Fruit fly (Drosophila melanogaster) whole organism, pupa: ENCODE measurements around the gene CG17139.
A peak's percentile ranks its signal among the peaks of the same experiment; 100 is the strongest.

Experiments used
- CG10348 ChIP-seq: fragments of 200-800 bp; sonication (Bioruptor generic); IDR thresholded peaks from 2 replicates; pipeline ENCODE4 v1.3.6; 2022; ENCODE audit warnings: missing biosample characterization, missing genetic modification characterization
- CG12605 ChIP-seq: fragments of 200-800 bp; sonication (Bioruptor generic); IDR thresholded peaks from 2 replicates; pipeline ENCODE4 v1.3.6; 2022; ENCODE audit warnings: missing biosample characterization, missing genetic modification characterization
- CG13204 ChIP-seq: fragments of 200-800 bp; sonication (Bioruptor generic); optimal IDR thresholded peaks from 2 replicates; lab custom pipeline; 2018; ENCODE audit warnings: missing biosample characterization, mild to moderate bottlenecking, missing genetic modification characterization, moderate library complexity
- CG14655 ChIP-seq: fragments of 200-800 bp; sonication (Bioruptor generic); optimal IDR thresholded peaks from 3 replicates; lab custom pipeline; 2017; ENCODE audit warnings: mild to moderate bottlenecking, missing biosample characterization, missing genetic modification reagents, missing genetic modification characterization
- CG15710 ChIP-seq: fragments of 200-800 bp; sonication (Bioruptor generic); optimal IDR thresholded peaks from 2 replicates; lab custom pipeline; 2018; ENCODE audit warnings: missing biosample characterization, mild to moderate bottlenecking, missing genetic modification characterization, moderate library complexity
- CG17806 ChIP-seq: fragments of 200-800 bp; sonication (Bioruptor generic); optimal IDR thresholded peaks from 2 replicates; lab custom pipeline; 2018; ENCODE audit warnings: missing biosample characterization, mild to moderate bottlenecking, missing genetic modification characterization, moderate library complexity
- CG32121 ChIP-seq: fragments of 200-800 bp; sonication (Bioruptor generic); IDR thresholded peaks from 2 replicates; pipeline ENCODE4 v1.3.6; 2022; ENCODE audit warnings: missing biosample characterization, missing genetic modification characterization
- CG34367 ChIP-seq: fragments of 200-800 bp; sonication (Bioruptor generic); optimal IDR thresholded peaks from 2 replicates; lab custom pipeline; 2018; ENCODE audit warnings: missing biosample characterization, mild to moderate bottlenecking, missing genetic modification characterization
- CG4496 ChIP-seq: fragments of 200-800 bp; sonication (Bioruptor generic); IDR thresholded peaks from 3 replicates; pipeline ENCODE4 v1.3.6; 2022; ENCODE audit warnings: missing biosample characterization, missing genetic modification characterization
- CG8159 ChIP-seq: fragments of 200-800 bp; sonication (Bioruptor generic); optimal IDR thresholded peaks from 3 replicates; lab custom pipeline; 2018; ENCODE audit warnings: missing biosample characterization, mild to moderate bottlenecking, missing genetic modification characterization, moderate library complexity
- CG8301 ChIP-seq: fragments of 200-800 bp; sonication (Bioruptor generic); optimal IDR thresholded peaks from 2 replicates; lab custom pipeline; 2018; ENCODE audit warnings: missing biosample characterization, mild to moderate bottlenecking, missing genetic modification characterization
- CG9948 ChIP-seq: fragments of 200-800 bp; sonication (Bioruptor generic); optimal IDR thresholded peaks from 2 replicates; lab custom pipeline; 2018; ENCODE audit warnings: missing biosample characterization, mild to moderate bottlenecking, missing genetic modification characterization, moderate library complexity
- D1 ChIP-seq: fragments of 200-800 bp; sonication (Bioruptor generic); optimal IDR thresholded peaks from 2 replicates; lab custom pipeline; 2018; ENCODE audit warnings: missing biosample characterization, mild to moderate bottlenecking, missing genetic modification characterization, moderate library complexity
- EcR ChIP-seq: fragments of 200-800 bp; sonication (Bioruptor generic); optimal IDR thresholded peaks from 3 replicates; lab custom pipeline; 2019; ENCODE audit warnings: missing biosample characterization, missing genetic modification characterization, mild to moderate bottlenecking, moderate library complexity, missing genetic modification reagents
- Ets98B ChIP-seq: fragments of 200-800 bp; sonication (Bioruptor generic); IDR thresholded peaks from 2 replicates; pipeline ENCODE4 v1.3.6; 2022; ENCODE audit warnings: missing biosample characterization, missing genetic modification characterization
- Pif1A ChIP-seq: fragments of 200-800 bp; sonication (Bioruptor generic); optimal IDR thresholded peaks from 3 replicates; lab custom pipeline; 2016; ENCODE audit warnings: missing biosample characterization, missing genetic modification characterization
- Pif1B ChIP-seq: fragments of 200-800 bp; sonication (Bioruptor generic); optimal IDR thresholded peaks from 3 replicates; lab custom pipeline; 2016; ENCODE audit warnings: missing biosample characterization, missing genetic modification characterization
- Snoo ChIP-seq: fragments of 200-800 bp; sonication (Bioruptor generic); optimal IDR thresholded peaks from 3 replicates; lab custom pipeline; 2017; ENCODE audit warnings: missing biosample characterization, mild to moderate bottlenecking, missing genetic modification characterization, inconsistent platforms
- fd96Ca ChIP-seq: fragments of 200-800 bp; sonication (Bioruptor generic); IDR thresholded peaks from 3 replicates; pipeline ENCODE4 v1.3.6; 2022; ENCODE audit warnings: missing biosample characterization, missing genetic modification characterization
- gl ChIP-seq: fragments of 200-800 bp; sonication (Bioruptor generic); optimal IDR thresholded peaks from 2 replicates; lab custom pipeline; 2018; ENCODE audit warnings: missing biosample characterization, mild to moderate bottlenecking, missing genetic modification characterization
- rn ChIP-seq: fragments of 200-800 bp; sonication (Bioruptor generic); IDR thresholded peaks from 2 replicates; pipeline ENCODE4 v1.3.6; 2022; ENCODE audit warnings: missing biosample characterization, missing genetic modification characterization

Gene CG17139

DNA sequence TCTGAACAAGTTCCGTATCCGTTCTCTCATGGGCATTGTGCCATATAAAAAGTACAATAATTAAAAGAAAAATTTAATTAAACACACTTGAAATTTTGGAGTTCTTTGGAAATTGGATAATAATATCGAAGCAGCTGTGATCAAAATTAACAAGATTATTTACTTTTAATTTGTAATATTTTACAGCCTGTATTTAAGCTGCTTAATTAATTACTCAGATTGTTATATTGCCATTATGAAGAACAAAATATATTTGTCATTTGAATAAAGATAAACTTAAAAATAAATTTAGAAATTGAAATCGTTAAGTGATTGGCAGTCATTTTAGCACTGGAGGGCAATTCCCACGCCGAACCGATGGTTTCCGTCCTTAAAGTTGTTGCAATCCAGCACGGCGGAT lies at the start of gene CG17139, which contains the start of gene CG17140:
Gene CG17139 (minus strand): TSS at position 101 of the 400 bp plus-strand sequence.
Gene CG17140 (minus strand): TSS at position 101 of the 400 bp plus-strand sequence.
- TF ChIP-seq gl (tag; lab: Kevin White, UChicago): no peak
- no peak for TF ChIP-seq CG13204 (GFP tag; lab: Kevin White, UChicago)
- TF ChIP-seq CG17806 (tag; lab: Kevin White, UChicago): no peak
- TF ChIP-seq rn (GFP tag; lab: Robert Waterston, UW): no peak
- no peak for TF ChIP-seq CG10348 (GFP tag; lab: Robert Waterston, UW)
- TF ChIP-seq Ets98B (GFP tag; lab: Robert Waterston, UW): no peak
- TF ChIP-seq Pif1B (GFP tag; lab: Kevin White, UChicago): no peak

DNA sequence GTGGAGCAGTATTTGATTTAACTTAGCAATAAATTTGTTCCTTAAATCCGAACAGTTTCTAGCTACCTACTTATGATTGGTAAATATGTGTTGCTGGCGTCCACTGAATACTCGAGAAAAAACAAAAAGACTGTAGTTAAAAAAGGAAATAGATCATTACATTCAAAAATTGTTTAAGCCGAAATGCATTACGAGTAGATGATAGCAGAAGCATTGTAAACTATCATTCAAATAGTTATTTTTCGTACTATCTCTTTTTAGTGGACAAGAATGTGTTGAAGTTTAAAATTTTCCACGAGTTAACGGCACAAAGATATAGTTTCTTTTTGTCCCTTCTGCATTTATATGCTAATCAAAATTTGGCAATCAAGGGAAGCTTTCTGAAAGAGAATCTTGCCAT lies 43.4 kb upstream of the CG17139 start, which contains the start of gene CG14071:
Gene CG14071 (minus strand): TSS at position 101 of the 400 bp plus-strand sequence.
- TF ChIP-seq CG4496: no peak
- no peak for TF ChIP-seq Pif1A (GFP tag; lab: Kevin White, UChicago)
- TF ChIP-seq CG10348 (GFP tag; lab: Robert Waterston, UW): no peak
- no peak for TF ChIP-seq Snoo (tag; lab: Kevin White, UChicago)
- TF ChIP-seq CG32121: no peak
- TF ChIP-seq CG9948 (tag; lab: Kevin White, UChicago): no peak
- TF ChIP-seq gl (tag; lab: Kevin White, UChicago): no peak
- TF ChIP-seq CG17806 (tag; lab: Kevin White, UChicago): no peak
- no peak for TF ChIP-seq Pif1B (GFP tag; lab: Kevin White, UChicago)
- TF ChIP-seq D1 (tag; lab: Kevin White, UChicago): no peak
- TF ChIP-seq EcR (GFP tag; lab: Kevin White, UChicago): no peak
- no peak for TF ChIP-seq CG8301 (tag; lab: Kevin White, UChicago)
- TF ChIP-seq CG8159: no peak

DNA sequence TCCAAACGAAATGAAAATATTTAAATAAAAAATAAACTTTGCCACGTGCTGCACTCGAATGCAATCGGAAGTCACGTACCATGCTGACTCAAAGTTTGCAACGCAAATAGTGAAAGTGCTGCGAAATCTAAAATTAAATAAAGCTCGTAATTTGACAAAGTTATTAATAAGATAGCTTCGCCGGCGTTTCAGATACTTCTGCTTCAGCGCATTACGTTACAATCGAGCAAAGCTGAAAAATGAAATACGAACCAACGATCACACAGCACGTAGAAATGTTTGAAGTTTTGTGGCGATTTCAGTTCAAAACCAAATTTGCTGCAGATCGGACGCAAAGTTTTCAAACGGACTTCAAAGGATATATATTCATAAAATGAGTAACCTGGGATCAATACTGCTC lies 24.4 kb upstream of the CG17139 start, which contains the start of gene CG12517:
Gene CG12517 (plus strand): TSS at position 301 of the 400 bp plus-strand sequence.
- no peak for TF ChIP-seq gl (tag; lab: Kevin White, UChicago)
- no peak for TF ChIP-seq Ets98B (GFP tag; lab: Robert Waterston, UW)

DNA sequence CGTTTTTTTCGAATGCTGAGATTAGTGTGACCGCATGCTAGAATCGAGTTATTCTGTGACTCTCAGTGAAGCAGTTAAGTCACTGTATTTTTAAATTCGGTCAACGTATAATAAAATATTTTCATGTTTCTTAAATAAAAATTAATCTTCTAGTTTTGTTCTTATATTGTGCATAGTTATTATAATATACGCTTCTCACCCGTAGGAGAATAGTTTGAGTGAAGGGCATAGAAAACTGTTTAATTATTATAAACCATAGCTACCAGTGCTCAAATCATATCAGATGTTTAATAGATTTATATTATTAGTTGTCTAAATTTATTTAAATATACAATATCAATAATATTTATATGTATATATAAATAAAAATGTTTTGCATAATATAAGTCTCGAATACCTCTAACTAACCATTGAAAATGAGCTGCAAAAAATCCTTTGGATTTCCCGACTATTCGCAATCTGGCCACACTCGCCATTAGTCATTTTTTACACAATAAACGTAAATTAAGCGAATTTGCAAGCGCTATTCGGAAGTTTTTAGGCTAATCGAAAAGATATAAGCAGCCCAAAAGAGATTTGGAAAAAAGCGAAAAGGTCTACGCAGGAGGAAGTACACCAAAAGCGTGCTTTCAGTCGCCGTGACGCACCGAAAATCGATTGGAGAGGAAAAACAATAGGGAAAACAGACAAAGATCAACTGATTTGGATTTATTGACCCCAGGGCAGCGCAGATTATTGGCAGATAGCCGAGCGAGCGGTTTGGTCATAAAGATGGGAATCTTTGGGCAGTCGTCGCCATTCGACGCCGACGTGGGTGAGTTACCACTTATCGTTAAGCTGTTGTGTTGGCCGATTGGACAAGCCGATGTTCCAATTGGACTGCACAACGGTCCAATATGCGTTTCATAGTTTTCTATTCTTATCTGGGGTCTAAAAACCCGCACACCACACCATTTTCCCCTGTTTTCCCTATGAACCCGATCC lies 12.9 kb upstream of the CG17139 start, which contains the start of the genes aurB and Stam:
Gene aurB (minus strand): TSS at position 31 of the 984 bp plus-strand sequence.
Gene Stam (plus strand): TSS at position 473 of the 984 bp plus-strand sequence.
- TF ChIP-seq CG4496 (0 out of 3 replicates have a peak, but pooled peaks have one; percentile 21), CG34367 (tag; lab: Kevin White, UChicago) (peak; percentile 22), CG12605 (GFP tag; lab: Robert Waterston, UW) (0 out of 2 replicates have a peak, but pooled peaks have one; percentile 17), rn (GFP tag; lab: Robert Waterston, UW) (no peak), CG32121 (peak; percentile 48; the same call in 1 of the 2 replicates), Pif1A (GFP tag; lab: Kevin White, UChicago) (no peak), Pif1B (GFP tag; lab: Kevin White, UChicago) (no peak), D1 (tag; lab: Kevin White, UChicago) (no peak), Ets98B (GFP tag; lab: Robert Waterston, UW) (peak; percentile 29), CG14655 (GFP tag; lab: Kevin White, UChicago) (no peak), Snoo (tag; lab: Kevin White, UChicago) (peak; percentile 5), gl (tag; lab: Kevin White, UChicago) (no peak), CG8159 (peak; percentile 55), CG15710 (peak; percentile 63), CG17806 (tag; lab: Kevin White, UChicago) (peak; percentile 37), CG13204 (GFP tag; lab: Kevin White, UChicago) (no peak), EcR (GFP tag; lab: Kevin White, UChicago) (peak; percentile 71), fd96Ca (no peak), CG9948 (tag; lab: Kevin White, UChicago) (peak; percentile 45), CG8301 (tag; lab: Kevin White, UChicago) (peak; percentile 16), CG10348 (GFP tag; lab: Robert Waterston, UW) (no peak)

DNA sequence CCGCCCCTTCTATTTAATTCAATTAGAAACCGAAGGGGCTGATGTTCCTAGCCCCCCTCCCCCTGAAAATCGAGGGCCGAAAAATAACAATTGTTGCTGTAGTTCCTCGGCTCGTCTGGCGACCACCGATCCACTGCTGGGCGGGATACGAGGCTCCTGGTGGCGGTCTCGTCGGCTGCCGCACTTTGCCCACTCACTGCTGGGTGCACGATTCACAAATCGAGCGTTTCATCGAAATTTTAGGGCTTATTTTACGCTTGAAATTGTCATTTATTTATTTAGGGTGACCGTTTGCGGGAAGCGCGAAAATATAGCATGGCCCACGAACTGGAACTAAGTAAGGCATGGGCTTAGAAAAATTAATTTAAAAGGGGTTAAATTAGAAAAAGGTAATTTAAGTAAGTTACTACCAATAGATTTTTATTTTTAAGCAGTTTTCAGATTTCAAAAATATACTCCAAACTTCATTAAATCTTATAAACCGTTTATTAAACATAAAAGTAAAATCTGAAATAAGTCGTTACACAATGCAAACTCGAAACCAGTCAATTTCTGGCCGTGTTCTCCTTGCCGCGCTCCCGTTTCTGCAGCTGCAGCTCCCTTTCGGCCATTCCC lies 11.0 kb upstream of the CG17139 start, which contains the start of gene Dnz1:
Gene Dnz1 (minus strand): TSS at position 317 of the 615 bp plus-strand sequence.
- no peak for TF ChIP-seq EcR (GFP tag; lab: Kevin White, UChicago)
- no peak for TF ChIP-seq D1 (tag; lab: Kevin White, UChicago)
- TF ChIP-seq CG8159: peak; percentile 58
- TF ChIP-seq CG15710: peak; percentile 7
- TF ChIP-seq Ets98B (GFP tag; lab: Robert Waterston, UW): 0 out of 2 replicates have a peak, but pooled peaks have one; percentile 5
- TF ChIP-seq CG9948 (tag; lab: Kevin White, UChicago): peak; percentile 30
- TF ChIP-seq Pif1B (GFP tag; lab: Kevin White, UChicago): no peak
- peak; percentile 16 for TF ChIP-seq CG8301 (tag; lab: Kevin White, UChicago)
- TF ChIP-seq Snoo (tag; lab: Kevin White, UChicago): peak; percentile 8
- TF ChIP-seq CG17806 (tag; lab: Kevin White, UChicago): peak; percentile 15
- no peak for TF ChIP-seq rn (GFP tag; lab: Robert Waterston, UW)
- TF ChIP-seq CG14655 (GFP tag; lab: Kevin White, UChicago): no peak
- no peak for TF ChIP-seq CG12605 (GFP tag; lab: Robert Waterston, UW)
- TF ChIP-seq gl (tag; lab: Kevin White, UChicago): no peak
- peak; percentile 44 for TF ChIP-seq CG32121
